Worm (Caenorhabditis elegans) whole organism, midembryonic: ENCODE measurements around the gene Y69E1A.1.

ENCODE experiments used
- T22C8.4 ChIP-seq: fragments of 200-800 bp; sonication (Bioruptor generic); IDR thresholded peaks from 2 replicates; pipeline ENCODE4 v1.3.6; 2022; ENCODE audit warnings: missing genetic modification characterization, missing compliant biosample characterization
- cog-1 ChIP-seq: sonication (generic microtip); optimal IDR thresholded peaks from 2 replicates; lab custom pipeline; 2016; ENCODE audit warnings: missing genetic modification characterization, missing compliant biosample characterization
- flt-1 ChIP-seq: fragments of 200-800 bp; sonication (Bioruptor generic); IDR thresholded peaks from 2 replicates; pipeline ENCODE4 v1.3.6; 2022; ENCODE audit warnings: missing genetic modification characterization, missing compliant biosample characterization
- klf-2 ChIP-seq: fragments of 200-800 bp; sonication (Bioruptor generic); conservative IDR thresholded peaks from 2 replicates; pipeline ENCODE4 v1.3.6; 2022; ENCODE audit warnings: missing genetic modification reagents, missing genetic modification characterization, missing compliant biosample characterization
- med-1 ChIP-seq: sonication (generic microtip); optimal IDR thresholded peaks from 2 replicates; lab custom pipeline; 2017; ENCODE audit warnings: missing genetic modification characterization, mild to moderate bottlenecking, missing compliant biosample characterization, antibody characterized with exemption, missing genetic modification reagents; ENCODE audit not compliant: insufficient read depth
- ref-1 ChIP-seq: fragments of 200-800 bp; sonication (Bioruptor generic); conservative IDR thresholded peaks from 2 replicates; pipeline ENCODE4 v1.3.6; 2022; ENCODE audit warnings: missing genetic modification reagents, missing genetic modification characterization, missing compliant biosample characterization
- tab-1 ChIP-seq: fragments of 200-800 bp; sonication (Bioruptor generic); IDR thresholded peaks from 2 replicates; pipeline ENCODE4 v1.3.6; 2022; ENCODE audit warnings: missing genetic modification characterization, missing compliant biosample characterization
- ztf-23 ChIP-seq: fragments of 200-800 bp; sonication (Bioruptor generic); IDR thresholded peaks from 2 replicates; pipeline ENCODE4 v1.3.6; 2022; ENCODE audit warnings: missing genetic modification reagents, missing genetic modification characterization, missing compliant biosample characterization
- ztf-29 ChIP-seq: fragments of 200-800 bp; sonication (Bioruptor generic); IDR thresholded peaks from 2 replicates; pipeline ENCODE4 v1.3.6; 2022; ENCODE audit warnings: missing genetic modification reagents, missing genetic modification characterization, missing compliant biosample characterization

Gene Y69E1A.1

ce11 chrIV:10900083-10900482 lies 48.6 kb downstream of the Y69E1A.1 start, which contains the start of gene srlf-30:
Gene srlf-30 (plus strand): TSS chrIV:10900383.
- TF ChIP-seq cog-1 (tag; lab: Kevin White, UChicago): no peak
- TF ChIP-seq tab-1: no peak
- no peak for TF ChIP-seq ztf-23 (GFP tag; lab: Robert Waterston, UW)
- no peak for TF ChIP-seq klf-2 (GFP tag; lab: Robert Waterston, UW)
- no peak for TF ChIP-seq T22C8.4 (GFP tag; lab: Robert Waterston, UW)
- TF ChIP-seq med-1 (GFP tag; lab: Kevin White, UChicago): no peak
- no peak for TF ChIP-seq ref-1 (GFP tag; lab: Robert Waterston, UW)
- TF ChIP-seq flt-1 (GFP tag; lab: Robert Waterston, UW): no peak
- no peak for TF ChIP-seq ztf-29

ce11 chrIV:10899091-10899490 lies 49.6 kb downstream of the Y69E1A.1 start, which contains the start of the genes F13E9.9 and F13E9.19:
Gene F13E9.9 (minus strand): TSS chrIV:10899191.
Gene F13E9.19 (plus strand): TSS chrIV:10899406.
- TF ChIP-seq ztf-29: no peak
- TF ChIP-seq tab-1: no peak
- no peak for TF ChIP-seq cog-1 (tag; lab: Kevin White, UChicago)
- TF ChIP-seq ztf-23 (GFP tag; lab: Robert Waterston, UW): no peak
- no peak for TF ChIP-seq med-1 (GFP tag; lab: Kevin White, UChicago)
- TF ChIP-seq ref-1 (GFP tag; lab: Robert Waterston, UW): no peak
- TF ChIP-seq T22C8.4 (GFP tag; lab: Robert Waterston, UW): no peak

DNA sequence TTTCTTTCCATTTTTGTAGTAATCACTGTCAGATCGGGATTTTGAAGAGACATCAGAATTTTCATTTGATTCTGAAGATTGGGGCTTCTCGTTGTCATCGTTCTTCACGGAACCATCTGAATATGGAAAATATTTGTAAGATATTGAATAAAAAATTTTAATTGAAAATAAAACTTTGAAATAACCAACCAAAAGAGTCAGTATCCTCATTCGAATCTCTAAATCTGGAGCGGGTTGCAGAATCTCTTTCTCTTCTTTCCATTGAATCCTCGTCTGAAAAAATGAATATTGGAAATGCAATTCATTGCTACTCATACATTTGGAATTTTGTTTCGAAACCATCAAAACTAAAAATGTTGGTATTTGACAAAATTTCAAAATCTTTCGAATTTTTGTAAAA lies 50.5 kb downstream of the Y69E1A.1 start:
- no peak for TF ChIP-seq ztf-29
- no peak for TF ChIP-seq ref-1 (GFP tag; lab: Robert Waterston, UW)
- no peak for TF ChIP-seq tab-1
- no peak for TF ChIP-seq med-1 (GFP tag; lab: Kevin White, UChicago)
- no peak for TF ChIP-seq cog-1 (tag; lab: Kevin White, UChicago)
- no peak for TF ChIP-seq flt-1 (GFP tag; lab: Robert Waterston, UW)
- TF ChIP-seq ztf-23 (GFP tag; lab: Robert Waterston, UW): no peak
- no peak for TF ChIP-seq klf-2 (GFP tag; lab: Robert Waterston, UW)
- no peak for TF ChIP-seq T22C8.4 (GFP tag; lab: Robert Waterston, UW)
